Fruit fly (Drosophila melanogaster) whole organism, embryonic: Measurements from ENCODE around the gene CG7916.

Source experiments
- CG6765 ChIP-seq: fragments of 200-800 bp; sonication (Bioruptor generic); optimal IDR thresholded peaks from 3 replicates; lab custom pipeline; 2017; ENCODE audit warnings: missing biosample characterization, mild to moderate bottlenecking, missing genetic modification characterization
- CG9797 ChIP-seq: fragments of 200-800 bp; sonication (Bioruptor generic); optimal IDR thresholded peaks from 3 replicates; lab custom pipeline; 2018; ENCODE audit warnings: missing biosample characterization, mild to moderate bottlenecking, missing genetic modification characterization

- TF ChIP-seq CG6765 (GFP tag; lab: Kevin White, UChicago), result no peak
- TF ChIP-seq CG9797 (GFP tag; lab: Kevin White, UChicago), result peak; percentile 86
These were observed 17.0 kb upstream of the CG7916 start, which contains the start of the genes Arpc1 and Orc5 for dm6 chr2L:13829540-13829939.
